Worm (Caenorhabditis elegans): ENCODE results near the gene srx-121.

ce11 chrV:3341906-3342305 is 30.7 kb downstream of the srx-121 start, which contains the start of gene C17B7.10:
- TF ChIP-seq lin-11 (tag; optimal IDR thresholded peaks at IDR 0.05) (no peak), nhr-12 (tag; optimal IDR thresholded peaks at IDR 0.05) (no peak), unc-39 (tag; optimal IDR thresholded peaks at IDR 0.05) (no peak)

All from whole organism, L2 larva.